Worm (Caenorhabditis elegans) whole organism, L4 larva: ENCODE measurements around the gene tbb-2.

Experiments
- Y75B8A.6 ChIP-seq: fragments of 200-800 bp; sonication (Bioruptor generic); IDR thresholded peaks from 2 replicates; pipeline ENCODE4 v1.3.6; 2022; ENCODE audit warnings: missing genetic modification reagents, missing genetic modification characterization, missing compliant biosample characterization
- ama-1 ChIP-seq: fragments of 150-350 bp; optimal IDR thresholded peaks from 2 replicates; lab custom pipeline; 2014; ENCODE audit warnings: inconsistent platforms, mixed read lengths
- daf-16 ChIP-seq, 3 experiments: sonication (generic microtip); optimal IDR thresholded peaks; 2 replicates each; lab custom pipeline; 2016 to 2017; ENCODE audit warnings: missing genetic modification characterization in 3 of 3, missing genetic modification reagents in 3 of 3, mild to moderate bottlenecking in 2 of 3, missing compliant biosample characterization in 2 of 3, missing biosample characterization in 1 of 3, moderate library complexity in 1 of 3
- dmd-9 ChIP-seq: fragments of 200-800 bp; sonication (Bioruptor generic); IDR thresholded peaks from 2 replicates; pipeline ENCODE4 v1.3.6; 2022; ENCODE audit warnings: missing genetic modification reagents, missing genetic modification characterization, missing compliant biosample characterization
- nhr-28 ChIP-seq: fragments of 150-350 bp; optimal IDR thresholded peaks from 2 replicates; lab custom pipeline; 2014; ENCODE audit warnings: missing biosample characterization, missing genetic modification characterization
- php-3 ChIP-seq: fragments of 200-800 bp; sonication (Bioruptor generic); IDR thresholded peaks from 2 replicates; pipeline ENCODE4 v1.3.6; 2022; ENCODE audit warnings: missing genetic modification reagents, missing genetic modification characterization, missing compliant biosample characterization
- vab-7 ChIP-seq: fragments of 200-800 bp; sonication (Bioruptor generic); IDR thresholded peaks from 2 replicates; pipeline ENCODE4 v1.3.6; 2022; ENCODE audit warnings: missing genetic modification reagents, missing genetic modification characterization, missing compliant biosample characterization
- ztf-11 ChIP-seq: fragments of 150-350 bp; optimal IDR thresholded peaks from 2 replicates; lab custom pipeline; 2014; ENCODE audit warnings: missing biosample characterization, missing genetic modification characterization

ce11 chrIII:4028061-4028460, 10.6 kb upstream of the tbb-2 start, which contains the start of gene T02C12.5:
- TF ChIP-seq php-3 (GFP tag; lab: Robert Waterston, UW) (no peak), ztf-11 (tag; lab: Kevin White, UChicago) (no peak), vab-7 (GFP tag; lab: Robert Waterston, UW) (no peak), ama-1 (lab: Kevin White, UChicago) (no peak), daf-16 (GFP tag; optimal IDR thresholded peaks at IDR 0.05; lab: Kevin White, UChicago) (no peak), daf-16 (tag; optimal IDR thresholded peaks at IDR 0.05; lab: Kevin White, UChicago) (no peak), Y75B8A.6 (GFP tag; lab: Robert Waterston, UW) (no peak), dmd-9 (GFP tag; lab: Robert Waterston, UW) (no peak), nhr-28 (no peak)
